Worm (Caenorhabditis elegans): ENCODE results near the gene nlp-36.

nlp-36 gene

DNA sequence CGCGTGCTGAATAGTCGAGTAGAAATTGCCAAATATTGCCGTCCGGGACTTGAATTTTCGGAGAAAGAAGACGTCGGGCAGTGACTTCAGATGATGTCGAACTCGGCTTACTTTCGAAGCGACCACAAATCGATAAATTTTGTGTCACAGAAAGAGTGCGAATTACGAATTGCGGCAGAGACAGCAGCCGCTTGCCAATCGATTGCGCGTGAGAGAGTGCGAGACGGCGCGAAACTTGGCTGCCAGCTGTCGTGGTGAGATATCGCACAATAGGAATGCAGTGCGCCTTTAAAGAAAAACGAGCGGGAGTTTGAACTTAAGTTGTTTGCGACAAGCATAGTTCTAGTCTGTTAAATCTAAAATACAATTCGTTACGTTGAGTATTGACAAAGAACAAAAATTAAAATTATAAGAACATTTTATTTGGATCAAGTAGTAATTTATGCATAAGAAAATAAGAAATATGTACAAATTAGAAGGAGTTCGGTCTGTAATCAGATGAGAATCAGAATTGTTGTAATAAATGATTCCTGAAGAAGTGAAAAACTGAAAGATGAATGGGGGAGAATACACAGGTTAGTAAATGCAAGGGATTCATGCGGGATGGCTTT is 45.0 kb upstream of the nlp-36 start, which contains the start of gene pir-2 (continued):
- TF ChIP-seq rpc-1 (optimal IDR thresholded peaks at IDR 0.05) = no peak
- no peak for TF ChIP-seq rpc-1 (tag; optimal IDR thresholded peaks at IDR 0.05)
- no peak for TF ChIP-seq snpc-3.4 (tag; optimal IDR thresholded peaks at IDR 0.05)
- TF ChIP-seq nhr-179 (tag; optimal IDR thresholded peaks at IDR 0.05) = no peak
- no peak for TF ChIP-seq ceh-40 (GFP tag; IDR thresholded peaks at IDR 0.05)
- TF ChIP-seq B0336.3 (GFP tag; IDR thresholded peaks at IDR 0.05) = no peak
- TF ChIP-seq tbp1 (GFP tag; optimal IDR thresholded peaks at IDR 0.05) = peak; percentile 43
- peak; percentile 52 for TF ChIP-seq madf-8 (GFP tag; conservative IDR thresholded peaks at IDR 0.05)
- peak in 1 of 2 experiments; percentile 19 for TF ChIP-seq let-607 (tag; optimal IDR thresholded peaks at IDR 0.05)
- peak; percentile 80 for TF ChIP-seq mcd-1 (GFP tag; IDR thresholded peaks at IDR 0.05)
- no peak for TF ChIP-seq cebp-2 (GFP tag; IDR thresholded peaks at IDR 0.05)
- no peak for TF ChIP-seq ceh-79 (tag; optimal IDR thresholded peaks at IDR 0.05)
- 0 out of 2 replicates have a peak, but pooled peaks have one; percentile 20 for TF ChIP-seq ceh-100 (GFP tag; IDR thresholded peaks at IDR 0.05)
- no peak for TF ChIP-seq lag-1 (GFP tag; IDR thresholded peaks at IDR 0.05)
- peak; percentile 87 for TF ChIP-seq nfyb-1 (GFP tag; IDR thresholded peaks at IDR 0.05)
- TF ChIP-seq dpff-1 (tag; optimal IDR thresholded peaks at IDR 0.05) = no peak
- peak; percentile 62 for TF ChIP-seq ekl-4 (GFP tag; IDR thresholded peaks at IDR 0.05)
- no peak for TF ChIP-seq C06A6.2 (GFP tag; conservative IDR thresholded peaks at IDR 0.05)
- TF ChIP-seq egl-18 (GFP tag; IDR thresholded peaks at IDR 0.05) = no peak
- peak; percentile 90 for TF ChIP-seq efl-1 (GFP tag; optimal IDR thresholded peaks at IDR 0.05)
- TF ChIP-seq ztf-28 (GFP tag; IDR thresholded peaks at IDR 0.05) = 0 out of 2 replicates have a peak, but pooled peaks have one; percentile 52
- TF ChIP-seq attf-6 (GFP tag; IDR thresholded peaks at IDR 0.05) = no peak
- no peak for TF ChIP-seq cebp-1 (GFP tag; IDR thresholded peaks at IDR 0.05)
- TF ChIP-seq cebp-1 (tag; optimal IDR thresholded peaks at IDR 0.05) = peak; percentile 72
- no peak for TF ChIP-seq let-526 (GFP tag; IDR thresholded peaks at IDR 0.05)
- TF ChIP-seq B0019.2 (GFP tag; conservative IDR thresholded peaks at IDR 0.05) = 0 out of 2 replicates have a peak, but pooled peaks have one; percentile 27
- no peak for TF ChIP-seq hlh-26 (GFP tag; conservative IDR thresholded peaks at IDR 0.05)
- no peak for TF ChIP-seq zim-3 (tag; optimal IDR thresholded peaks at IDR 0.05)
- no peak for TF ChIP-seq aptf-3 (GFP tag; IDR thresholded peaks at IDR 0.05)
- TF ChIP-seq ceh-91 (GFP tag; IDR thresholded peaks at IDR 0.05) = peak; percentile 73
- no peak for TF ChIP-seq Y53F4B.3 (GFP tag; IDR thresholded peaks at IDR 0.05)
- no peak for TF ChIP-seq ztf-6 (GFP tag; IDR thresholded peaks at IDR 0.05)
- no peak for TF ChIP-seq Y56A3A.18 (GFP tag; IDR thresholded peaks at IDR 0.05)
- TF ChIP-seq lin-26 (GFP tag; IDR thresholded peaks at IDR 0.05) = no peak
- TF ChIP-seq nhr-120 (GFP tag; IDR thresholded peaks at IDR 0.05) = no peak
- TF ChIP-seq hlh-12 (tag; optimal IDR thresholded peaks at IDR 0.05) = no peak
- peak; percentile 86 for TF ChIP-seq F33H1.4 (GFP tag; IDR thresholded peaks at IDR 0.05)
- TF ChIP-seq lin-35 (GFP tag; optimal IDR thresholded peaks at IDR 0.05) = peak; percentile 3 to 89 (median 19)
- TF ChIP-seq ccch-3 (GFP tag; optimal IDR thresholded peaks at IDR 0.05) = no peak
- no peak for TF ChIP-seq snpc-1.3 (tag; optimal IDR thresholded peaks at IDR 0.05; ENCODE audit: insufficient read depth)
- no peak for TF ChIP-seq T07F8.4 (tag; optimal IDR thresholded peaks at IDR 0.05)
- TF ChIP-seq die-1 (tag; optimal IDR thresholded peaks at IDR 0.05) = no peak
- peak; percentile 52 for TF ChIP-seq lsl-1 (GFP tag; optimal IDR thresholded peaks at IDR 0.05)
- TF ChIP-seq pha-4 (tag; optimal IDR thresholded peaks at IDR 0.05) = no peak
- 0 out of 2 replicates have a peak, but pooled peaks have one; percentile 9 for TF ChIP-seq egrh-3 (GFP tag; IDR thresholded peaks at IDR 0.05)
- TF ChIP-seq hsf-1 (GFP tag; IDR thresholded peaks at IDR 0.05) = no peak
- peak; percentile 72 for TF ChIP-seq dox-1 (GFP tag; IDR thresholded peaks at IDR 0.05)
- no peak for TF ChIP-seq bed-2 (GFP tag; IDR thresholded peaks at IDR 0.05)
- no peak for TF ChIP-seq Y79H2A.3 (GFP tag; conservative IDR thresholded peaks at IDR 0.05)
